Worm (Caenorhabditis elegans): Measurements from ENCODE around the gene nep-2.

ce11 chrII:2705200-2705599, 20.4 kb downstream of the nep-2 start, which contains the start of gene srh-128:
- TF ChIP-seq ztf-11 (tag; optimal IDR thresholded peaks at IDR 0.05), result no peak
- no peak for TF ChIP-seq unc-39 (tag; optimal IDR thresholded peaks at IDR 0.05)
- TF ChIP-seq ZK546.5 (tag; optimal IDR thresholded peaks at IDR 0.05), result no peak
- TF ChIP-seq zag-1 (tag; optimal IDR thresholded peaks at IDR 0.05), result no peak
- TF ChIP-seq nhr-11 (tag; optimal IDR thresholded peaks at IDR 0.05), result no peak
- TF ChIP-seq elt-3 (tag; optimal IDR thresholded peaks at IDR 0.05), result no peak
- no peak for TF ChIP-seq nhr-10 (tag; optimal IDR thresholded peaks at IDR 0.05)
- no peak for TF ChIP-seq blmp-1 (tag; optimal IDR thresholded peaks at IDR 0.05; ENCODE audit: insufficient read depth)
- TF ChIP-seq lsy-2 (tag; optimal IDR thresholded peaks at IDR 0.05), result no peak
- no peak for TF ChIP-seq ceh-16 (tag; optimal IDR thresholded peaks at IDR 0.05)
- TF ChIP-seq nhr-21 (tag; optimal IDR thresholded peaks at IDR 0.05), result no peak
- TF ChIP-seq ceh-82 (tag; optimal IDR thresholded peaks at IDR 0.05), result no peak
